Fruit fly (Drosophila melanogaster): ENCODE data around the gene RpS14b.
A peak's percentile ranks its signal among the peaks of the same experiment; 100 is the strongest.

RpS14b gene

DNA sequence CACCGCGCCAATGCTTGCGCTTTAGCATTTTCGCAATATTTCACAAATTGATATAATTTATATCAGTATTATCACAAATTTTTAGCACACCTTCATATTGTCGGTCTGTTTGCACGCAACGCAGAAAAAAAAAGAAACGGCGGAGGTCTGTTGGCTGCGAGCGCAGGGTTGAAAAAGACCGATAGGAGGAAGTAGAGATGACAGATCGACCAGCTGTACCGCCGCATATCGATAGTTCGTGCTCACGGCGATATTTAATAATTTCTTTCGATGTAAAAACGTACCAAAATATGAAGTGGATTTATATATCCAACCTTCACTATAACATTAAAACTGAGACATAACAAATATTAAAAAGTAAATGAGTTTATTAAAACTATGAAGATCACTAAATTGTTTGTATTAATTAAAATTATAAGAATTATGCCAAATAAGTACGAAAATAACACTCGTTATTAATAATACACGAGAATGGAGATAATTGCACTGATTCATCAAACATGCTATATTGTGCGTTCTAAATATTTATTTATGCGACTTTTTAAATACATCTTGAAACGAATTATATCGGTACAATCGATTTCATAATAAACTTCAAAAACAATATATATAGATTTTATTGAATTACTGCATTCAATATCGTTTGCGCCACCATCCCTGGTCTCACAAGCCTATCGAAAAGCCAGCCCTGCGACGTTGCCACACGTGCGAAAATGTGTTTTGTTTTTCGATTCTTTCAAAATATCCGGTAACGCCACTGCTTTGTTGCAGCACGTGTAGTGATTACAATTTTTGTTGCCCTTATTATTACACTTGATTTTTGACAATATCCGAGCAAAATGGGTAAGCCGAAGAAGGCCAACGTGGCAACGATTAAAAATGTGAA lies 33.3 kb upstream of the RpS14b start, which contains the start of the genes RpS6 and bys (continued):
- TF ChIP-seq CG6765 (GFP tag; optimal IDR thresholded peaks at IDR 0.05) = peak; percentile 75
- TF ChIP-seq Bdp1 (GFP tag; optimal IDR thresholded peaks at IDR 0.05) = no peak
- peak; percentile 2 for TF ChIP-seq grau (tag; optimal IDR thresholded peaks at IDR 0.05)
- TF ChIP-seq jumu (GFP tag; optimal IDR thresholded peaks at IDR 0.05) = no peak
- TF ChIP-seq gro (GFP tag; optimal IDR thresholded peaks at IDR 0.05) = peak; percentile 62
- TF ChIP-seq Dbx (GFP tag; IDR thresholded peaks at IDR 0.05) = peak; percentile 25; the same call in 1 of the 3 replicates
- peak; percentile 12; the same call in 1 of the 2 replicates for TF ChIP-seq E2f1 (GFP tag; IDR thresholded peaks at IDR 0.05)
- no peak for TF ChIP-seq Dad (GFP tag; optimal IDR thresholded peaks at IDR 0.05)
- TF ChIP-seq Dek (tag; optimal IDR thresholded peaks at IDR 0.05) = no peak
- TF ChIP-seq HLH4C (GFP tag; IDR thresholded peaks at IDR 0.05; ENCODE audit: partially characterized antibody) = peak; percentile 73
- TF ChIP-seq her (GFP tag; optimal IDR thresholded peaks at IDR 0.05) = peak; percentile 32
- TF ChIP-seq CG2199 (GFP tag; IDR thresholded peaks at IDR 0.05) = peak; percentile 79; the same call in 1 of the 3 replicates
- peak; percentile 29 for TF ChIP-seq az2 (GFP tag; optimal IDR thresholded peaks at IDR 0.05)
- TF ChIP-seq Nf-YA (GFP tag; IDR thresholded peaks at IDR 0.05) = no peak
- TF ChIP-seq CG17568 (GFP tag; optimal IDR thresholded peaks at IDR 0.05) = no peak
- TF ChIP-seq PHDP (tag; optimal IDR thresholded peaks at IDR 0.05) = peak; percentile 36
- peak; percentile 21 for TF ChIP-seq CG18476 (GFP tag; optimal IDR thresholded peaks at IDR 0.05)
- TF ChIP-seq Tbp (GFP tag; optimal IDR thresholded peaks at IDR 0.05) = no peak
- TF ChIP-seq dysf (GFP tag; IDR thresholded peaks at IDR 0.05) = peak; percentile 42; the same call in 2 of the 3 replicates
- TF ChIP-seq unc-4 (GFP tag; IDR thresholded peaks at IDR 0.05; ENCODE audit: partially characterized antibody) = peak; percentile 73
- peak; percentile 68 for TF ChIP-seq Hmr (GFP tag; optimal IDR thresholded peaks at IDR 0.05)
- TF ChIP-seq CG10959 (GFP tag; IDR thresholded peaks at IDR 0.05) = no peak
- peak; percentile 43; the same call in 1 of the 2 replicates for TF ChIP-seq CG31441 (GFP tag; IDR thresholded peaks at IDR 0.05)
- TF ChIP-seq Chrac-16 (GFP tag; optimal IDR thresholded peaks at IDR 0.05) = peak; percentile 48
- TF ChIP-seq CG5245 (GFP tag; optimal IDR thresholded peaks at IDR 0.05) = peak; percentile 19
- TF ChIP-seq Trl (optimal IDR thresholded peaks at IDR 0.05) = no peak
- TF ChIP-seq Trl (GFP tag; optimal IDR thresholded peaks at IDR 0.05) = peak; percentile 10
- peak; percentile 45 for TF ChIP-seq CG16815 (GFP tag; optimal IDR thresholded peaks at IDR 0.05)
- TF ChIP-seq sc (optimal IDR thresholded peaks at IDR 0.05) = no peak
- no peak for TF ChIP-seq sc (GFP tag; optimal IDR thresholded peaks at IDR 0.05)
- no peak for TF ChIP-seq CG31388 (GFP tag; optimal IDR thresholded peaks at IDR 0.05)
- TF ChIP-seq trem (tag; optimal IDR thresholded peaks at IDR 0.05) = no peak
- no peak for TF ChIP-seq Hr51 (GFP tag; optimal IDR thresholded peaks at IDR 0.05)
- TF ChIP-seq CG2712 (tag; optimal IDR thresholded peaks at IDR 0.05) = peak; percentile 39
- no peak for TF ChIP-seq ATbp (GFP tag; optimal IDR thresholded peaks at IDR 0.05)
- peak; percentile 9 for TF ChIP-seq CG12942 (GFP tag; optimal IDR thresholded peaks at IDR 0.05)
- peak; percentile 49 for TF ChIP-seq Jarid2 (GFP tag; optimal IDR thresholded peaks at IDR 0.05)
- TF ChIP-seq CG12391 (tag; optimal IDR thresholded peaks at IDR 0.05) = peak; percentile 59
- peak; percentile 46 for TF ChIP-seq CrebB (tag; optimal IDR thresholded peaks at IDR 0.05)
- TF ChIP-seq CG6689 (GFP tag; IDR thresholded peaks at IDR 0.05) = peak; percentile 5; the same call in 1 of the 2 replicates
- peak; percentile 81 for TF ChIP-seq CG11456 (GFP tag; IDR thresholded peaks at IDR 0.05)
- peak; percentile 62 for TF ChIP-seq CG6272 (GFP tag; IDR thresholded peaks at IDR 0.05)
- no peak for TF ChIP-seq CG4360 (GFP tag; IDR thresholded peaks at IDR 0.05)
- peak; percentile 66 for TF ChIP-seq Meics (GFP tag; optimal IDR thresholded peaks at IDR 0.05)
- peak; percentile 78 for TF ChIP-seq vnd (GFP tag; IDR thresholded peaks at IDR 0.05; ENCODE audit: partially characterized antibody)
- TF ChIP-seq CG6254 (GFP tag; optimal IDR thresholded peaks at IDR 0.05) = peak; percentile 11
- peak; percentile 58 for TF ChIP-seq CG14441 (GFP tag; IDR thresholded peaks at IDR 0.05)
- no peak for TF ChIP-seq klu (GFP tag; IDR thresholded peaks at IDR 0.05)
- no peak for TF ChIP-seq GATAe (GFP tag; conservative IDR thresholded peaks at IDR 0.05)
